Fruit fly (Drosophila melanogaster) whole organism, prepupa: Measurements from ENCODE around the gene Alg12.

Source experiments
- CG10631 ChIP-seq: fragments of 200-800 bp; sonication (Bioruptor generic); optimal IDR thresholded peaks from 2 replicates; lab custom pipeline; 2016; ENCODE audit warnings: missing biosample characterization, missing genetic modification characterization
- CG10669 ChIP-seq: fragments of 200-800 bp; sonication (Bioruptor generic); optimal IDR thresholded peaks from 3 replicates; lab custom pipeline; 2018; ENCODE audit warnings: missing biosample characterization, mild to moderate bottlenecking, missing genetic modification characterization, moderate library complexity
- CG11762 ChIP-seq: fragments of 200-800 bp; sonication (Bioruptor generic); optimal IDR thresholded peaks from 3 replicates; lab custom pipeline; 2016; ENCODE audit warnings: missing biosample characterization, missing genetic modification characterization; ENCODE audit not compliant: insufficient read depth
- CG11902 ChIP-seq: fragments of 200-800 bp; sonication (Bioruptor generic); optimal IDR thresholded peaks from 3 replicates; lab custom pipeline; 2016; ENCODE audit warnings: missing biosample characterization, missing genetic modification characterization
- CG15336 ChIP-seq: fragments of 200-800 bp; sonication (Bioruptor generic); IDR thresholded peaks from 2 replicates; pipeline ENCODE4 v1.3.6; 2022; ENCODE audit warnings: missing biosample characterization, missing genetic modification characterization
- CG1621 ChIP-seq: fragments of 200-800 bp; sonication (Bioruptor generic); optimal IDR thresholded peaks from 3 replicates; lab custom pipeline; 2018; ENCODE audit warnings: missing biosample characterization, mild to moderate bottlenecking, missing genetic modification characterization
- CG16779 ChIP-seq: fragments of 200-800 bp; sonication (Bioruptor generic); optimal IDR thresholded peaks from 3 replicates; lab custom pipeline; 2017; ENCODE audit warnings: missing biosample characterization, mild to moderate bottlenecking, missing genetic modification characterization
- CG3032 ChIP-seq: fragments of 200-800 bp; optimal IDR thresholded peaks from 2 replicates; lab custom pipeline; 2019; ENCODE audit warnings: missing biosample characterization, mild to moderate bottlenecking, missing genetic modification characterization, moderate library complexity
- CG31627 ChIP-seq: fragments of 200-800 bp; sonication (Bioruptor generic); optimal IDR thresholded peaks from 3 replicates; lab custom pipeline; 2016; ENCODE audit warnings: missing biosample characterization, missing genetic modification characterization
- CG32006 ChIP-seq: fragments of 200-800 bp; sonication (Bioruptor generic); optimal IDR thresholded peaks from 3 replicates; lab custom pipeline; 2017; ENCODE audit warnings: missing biosample characterization, mild to moderate bottlenecking, missing genetic modification characterization
- CG34406 ChIP-seq: fragments of 200-800 bp; sonication (Bioruptor generic); optimal IDR thresholded peaks from 3 replicates; lab custom pipeline; 2016; ENCODE audit warnings: missing biosample characterization, missing genetic modification characterization
- CG3919 ChIP-seq: fragments of 200-800 bp; sonication (Bioruptor generic); optimal IDR thresholded peaks from 3 replicates; lab custom pipeline; 2016; ENCODE audit warnings: missing biosample characterization, missing genetic modification characterization
- CG4318 ChIP-seq: fragments of 200-800 bp; sonication (Bioruptor generic); optimal IDR thresholded peaks from 3 replicates; lab custom pipeline; 2017; ENCODE audit warnings: missing biosample characterization, mild to moderate bottlenecking, missing genetic modification characterization
- CG6163 ChIP-seq: fragments of 200-800 bp; sonication (Bioruptor generic); IDR thresholded peaks from 3 replicates; pipeline ENCODE4 v1.3.6; 2022; ENCODE audit warnings: missing biosample characterization, missing genetic modification characterization
- CG6276 ChIP-seq: fragments of 200-800 bp; sonication (Bioruptor generic); optimal IDR thresholded peaks from 2 replicates; lab custom pipeline; 2017; ENCODE audit warnings: missing biosample characterization, mild to moderate bottlenecking, missing genetic modification characterization
- CG6792 ChIP-seq: fragments of 200-800 bp; sonication (Bioruptor generic); optimal IDR thresholded peaks from 3 replicates; lab custom pipeline; 2016; ENCODE audit warnings: missing biosample characterization, missing genetic modification characterization
- CG6808 ChIP-seq: fragments of 200-800 bp; sonication (Bioruptor generic); optimal IDR thresholded peaks from 3 replicates; lab custom pipeline; 2017; ENCODE audit warnings: missing biosample characterization, missing genetic modification characterization, mild to moderate bottlenecking, moderate library complexity, missing genetic modification reagents
- CG7368 ChIP-seq: fragments of 200-800 bp; sonication (Bioruptor generic); optimal IDR thresholded peaks from 3 replicates; lab custom pipeline; 2016; ENCODE audit warnings: missing biosample characterization, missing genetic modification characterization
- CG8319 ChIP-seq: fragments of 200-800 bp; sonication (Bioruptor generic); optimal IDR thresholded peaks from 3 replicates; lab custom pipeline; 2016; ENCODE audit warnings: missing biosample characterization, missing genetic modification characterization
- CG9139 ChIP-seq: fragments of 200-800 bp; sonication (Bioruptor generic); optimal IDR thresholded peaks from 3 replicates; lab custom pipeline; 2017; ENCODE audit warnings: missing biosample characterization, mild to moderate bottlenecking, missing genetic modification characterization
- Eip75B ChIP-seq: fragments of 200-800 bp; sonication (Bioruptor generic); optimal IDR thresholded peaks from 3 replicates; lab custom pipeline; 2016; ENCODE audit warnings: missing biosample characterization, missing genetic modification characterization
- Eip78C ChIP-seq: fragments of 200-800 bp; sonication (Bioruptor generic); peaks from one replicate; lab custom pipeline; 2016; ENCODE audit warnings: missing biosample characterization, missing genetic modification characterization
- Eip93F ChIP-seq: fragments of 200-800 bp; sonication (Bioruptor generic); optimal IDR thresholded peaks from 2 replicates; lab custom pipeline; 2016; ENCODE audit warnings: missing biosample characterization, mild to moderate bottlenecking, missing genetic modification characterization
- Ets21C ChIP-seq: fragments of 200-800 bp; sonication (Bioruptor generic); optimal IDR thresholded peaks from 3 replicates; lab custom pipeline; 2016; ENCODE audit warnings: missing biosample characterization, missing genetic modification characterization
- Ets96B ChIP-seq: fragments of 200-800 bp; optimal IDR thresholded peaks from 2 replicates; lab custom pipeline; 2019; ENCODE audit warnings: missing biosample characterization, mild to moderate bottlenecking, missing genetic modification characterization, moderate library complexity
- Hr38 ChIP-seq: sonication (Bioruptor generic); optimal IDR thresholded peaks from 2 replicates; lab custom pipeline; 2016; ENCODE audit warnings: missing biosample characterization, missing genetic modification characterization
- Hr39 ChIP-seq: fragments of 200-800 bp; sonication (Bioruptor generic); optimal IDR thresholded peaks from 2 replicates; lab custom pipeline; 2016; ENCODE audit warnings: missing biosample characterization, missing genetic modification characterization
- Lpt ChIP-seq: fragments of 200-800 bp; sonication (Bioruptor generic); optimal IDR thresholded peaks from 3 replicates; lab custom pipeline; 2016; ENCODE audit warnings: missing biosample characterization, missing genetic modification characterization
- Met ChIP-seq: fragments of 200-800 bp; sonication (Bioruptor generic); optimal IDR thresholded peaks from 3 replicates; lab custom pipeline; 2016; ENCODE audit warnings: missing biosample characterization, missing genetic modification characterization
- Smox ChIP-seq: fragments of 200-800 bp; sonication (Bioruptor generic); optimal IDR thresholded peaks from 3 replicates; lab custom pipeline; 2016; ENCODE audit warnings: missing biosample characterization, missing genetic modification characterization
- Sox102F ChIP-seq: fragments of 200-800 bp; sonication (Bioruptor generic); optimal IDR thresholded peaks from 2 replicates; lab custom pipeline; 2016; ENCODE audit warnings: missing biosample characterization, mild to moderate bottlenecking, missing genetic modification characterization
- Sox15 ChIP-seq: fragments of 200-800 bp; sonication (Bioruptor generic); optimal IDR thresholded peaks from 3 replicates; lab custom pipeline; 2016; ENCODE audit warnings: missing biosample characterization, missing genetic modification characterization
- achi ChIP-seq: fragments of 200-800 bp; sonication (Bioruptor generic); optimal IDR thresholded peaks from 3 replicates; lab custom pipeline; 2016; ENCODE audit warnings: missing biosample characterization, missing genetic modification characterization
- dsx ChIP-seq: fragments of 200-800 bp; optimal IDR thresholded peaks from 3 replicates; lab custom pipeline; 2019; ENCODE audit warnings: missing biosample characterization, mild to moderate bottlenecking, missing genetic modification characterization, moderate library complexity; ENCODE audit not compliant: poor library complexity, severe bottlenecking
- eg ChIP-seq: fragments of 200-800 bp; sonication (Bioruptor generic); IDR thresholded peaks from 3 replicates; pipeline ENCODE4 v1.3.6; 2022; ENCODE audit warnings: missing biosample characterization, missing genetic modification characterization
- esn ChIP-seq: fragments of 200-800 bp; sonication (Bioruptor generic); optimal IDR thresholded peaks from 2 replicates; lab custom pipeline; 2016; ENCODE audit warnings: missing biosample characterization, mild to moderate bottlenecking, missing genetic modification characterization, moderate library complexity
- lz ChIP-seq: fragments of 200-800 bp; sonication (Bioruptor generic); optimal IDR thresholded peaks from 3 replicates; lab custom pipeline; 2016; ENCODE audit warnings: missing biosample characterization, missing genetic modification characterization
- spab ChIP-seq: fragments of 200-800 bp; sonication (Bioruptor generic); optimal IDR thresholded peaks from 2 replicates; lab custom pipeline; 2017; ENCODE audit warnings: missing biosample characterization, mild to moderate bottlenecking, missing genetic modification characterization, missing genetic modification reagents
- ss ChIP-seq, 2 experiments: fragments of 200-800 bp; sonication (Bioruptor generic); optimal IDR thresholded peaks; 2 replicates in 1 of 2; 3 replicates in 1 of 2; lab custom pipeline; 2017 to 2018; ENCODE audit warnings: mild to moderate bottlenecking in 2 of 2, missing biosample characterization in 2 of 2, missing genetic modification characterization in 2 of 2, moderate library complexity in 1 of 2
- svp ChIP-seq: fragments of 200-800 bp; sonication (Bioruptor generic); peaks from one replicate; lab custom pipeline; 2016; ENCODE audit warnings: missing biosample characterization, missing genetic modification characterization
- topi ChIP-seq: fragments of 200-800 bp; sonication (Bioruptor generic); optimal IDR thresholded peaks from 3 replicates; lab custom pipeline; 2016; ENCODE audit warnings: missing biosample characterization, missing genetic modification characterization
- vri ChIP-seq: fragments of 200-800 bp; sonication (Bioruptor generic); optimal IDR thresholded peaks from 3 replicates; lab custom pipeline; 2016; ENCODE audit warnings: missing biosample characterization, mild to moderate bottlenecking, missing genetic modification characterization

Gene Alg12

DNA sequence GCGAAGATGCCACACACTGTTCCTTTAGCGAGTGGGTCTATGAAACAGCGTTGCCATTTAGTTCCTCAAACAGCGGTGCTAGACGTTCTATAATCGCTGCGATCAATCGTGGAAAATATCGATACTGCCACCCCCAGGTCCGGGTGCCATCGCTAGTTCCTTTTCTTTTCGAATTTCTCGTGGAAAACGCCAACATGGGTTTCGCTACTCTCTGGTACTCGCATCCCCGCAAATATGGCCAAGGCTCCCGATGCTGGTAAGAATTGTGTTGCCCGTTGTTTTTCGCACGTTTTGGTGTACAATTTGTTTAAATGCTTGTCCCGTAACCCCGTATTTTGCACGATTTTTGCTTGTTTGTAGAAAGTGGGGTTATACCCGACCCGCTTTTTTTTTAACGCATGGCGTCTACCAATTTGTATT lies 21.7 kb downstream of the Alg12 start, which contains the start of gene RpS29 (continued):
- TF ChIP-seq CG6276 (GFP tag; lab: Kevin White, UChicago): no peak
- peak; percentile 29 for TF ChIP-seq achi
- peak; percentile 67 for TF ChIP-seq svp (GFP tag; lab: Kevin White, UChicago)
- TF ChIP-seq CG1621 (tag; lab: Kevin White, UChicago): peak; percentile 72
- peak; percentile 5 for TF ChIP-seq dsx (GFP tag; lab: Kevin White, UChicago)
- TF ChIP-seq Hr38 (GFP tag; lab: Kevin White, UChicago): peak; percentile 4
- no peak for TF ChIP-seq CG11762 (GFP tag; lab: Kevin White, UChicago)
- peak; percentile 38 for TF ChIP-seq CG6792
- peak; percentile 38 to 71 for TF ChIP-seq ss (GFP tag; optimal IDR thresholded peaks at IDR 0.05; lab: Kevin White, UChicago)
- no peak for TF ChIP-seq Smox
- TF ChIP-seq CG7368 (GFP tag; lab: Kevin White, UChicago): peak; percentile 49
- no peak for TF ChIP-seq CG8319 (GFP tag; lab: Kevin White, UChicago)
- no peak for TF ChIP-seq Met (GFP tag; lab: Kevin White, UChicago)
- TF ChIP-seq CG11902 (GFP tag; lab: Kevin White, UChicago): peak; percentile 26
- TF ChIP-seq CG6808: peak; percentile 42
- peak; percentile 65 for TF ChIP-seq Hr39 (GFP tag; lab: Kevin White, UChicago)
- TF ChIP-seq lz (GFP tag; lab: Kevin White, UChicago): peak; percentile 70

dm6 chr3R:9779764-9780163 lies 23.5 kb downstream of the Alg12 start, which contains the start of gene CG12947:
Gene CG12947, plus strand, starts transcription at chr3R:9780064.
- TF ChIP-seq spab (GFP tag; lab: Kevin White, UChicago) (no peak), CG1621 (tag; lab: Kevin White, UChicago) (peak; percentile 1), Eip78C (GFP tag; lab: Kevin White, UChicago) (peak; percentile 65), Sox15 (GFP tag; lab: Kevin White, UChicago) (no peak), CG15336 (peak; percentile 27; the same call in 1 of the 2 replicates), CG3032 (tag; lab: Kevin White, UChicago) (no peak), CG6276 (GFP tag; lab: Kevin White, UChicago) (peak; percentile 12), eg (0 out of 3 replicates have a peak, but pooled peaks have one; percentile 22)

- no peak for TF ChIP-seq CG11762 (GFP tag; lab: Kevin White, UChicago)
- TF ChIP-seq CG31627 (GFP tag; lab: Kevin White, UChicago): no peak
- no peak for TF ChIP-seq spab (GFP tag; lab: Kevin White, UChicago)
- TF ChIP-seq ss (GFP tag; optimal IDR thresholded peaks at IDR 0.05; lab: Kevin White, UChicago): no peak
- TF ChIP-seq CG34406 (GFP tag; lab: Kevin White, UChicago): no peak
- TF ChIP-seq CG1621 (tag; lab: Kevin White, UChicago): no peak
- TF ChIP-seq CG32006 (GFP tag; lab: Kevin White, UChicago): peak; percentile 41
- no peak for TF ChIP-seq CG6808
- TF ChIP-seq lz (GFP tag; lab: Kevin White, UChicago): no peak
- no peak for TF ChIP-seq CG3032 (tag; lab: Kevin White, UChicago)
- TF ChIP-seq Sox102F: no peak
- TF ChIP-seq dsx (GFP tag; lab: Kevin White, UChicago): no peak
- TF ChIP-seq CG10669: no peak
- no peak for TF ChIP-seq Hr39 (GFP tag; lab: Kevin White, UChicago)
- peak; percentile 78 for TF ChIP-seq svp (GFP tag; lab: Kevin White, UChicago)
- TF ChIP-seq Sox15 (GFP tag; lab: Kevin White, UChicago): no peak
- no peak for TF ChIP-seq CG3919 (GFP tag; lab: Kevin White, UChicago)
- TF ChIP-seq Hr38 (GFP tag; lab: Kevin White, UChicago): no peak
- peak; percentile 42 for TF ChIP-seq CG15336
- peak; percentile 9 for TF ChIP-seq Ets96B (tag; lab: Kevin White, UChicago)
- peak; percentile 7 for TF ChIP-seq esn
- TF ChIP-seq Eip93F (GFP tag; lab: Kevin White, UChicago): no peak
- no peak for TF ChIP-seq topi (GFP tag; lab: Kevin White, UChicago)
- TF ChIP-seq vri: peak; percentile 23
- TF ChIP-seq Eip78C (GFP tag; lab: Kevin White, UChicago): peak; percentile 55
- TF ChIP-seq CG16779 (tag; lab: Kevin White, UChicago): no peak
- no peak for TF ChIP-seq CG6792
- no peak for TF ChIP-seq CG9139 (GFP tag; lab: Kevin White, UChicago)
- TF ChIP-seq CG7368 (GFP tag; lab: Kevin White, UChicago): no peak
- TF ChIP-seq CG6163 (GFP tag; lab: Robert Waterston, UW): no peak
- TF ChIP-seq Lpt (GFP tag; lab: Kevin White, UChicago): no peak
- no peak for TF ChIP-seq CG4318 (GFP tag; lab: Kevin White, UChicago)
- no peak for TF ChIP-seq Eip75B (GFP tag; lab: Kevin White, UChicago)
- TF ChIP-seq CG8319 (GFP tag; lab: Kevin White, UChicago): no peak
- TF ChIP-seq CG6276 (GFP tag; lab: Kevin White, UChicago): no peak
- TF ChIP-seq CG11902 (GFP tag; lab: Kevin White, UChicago): no peak
- peak; percentile 32 for TF ChIP-seq CG10631 (GFP tag; lab: Kevin White, UChicago)
- TF ChIP-seq Ets21C (GFP tag; lab: Kevin White, UChicago): no peak
- no peak for TF ChIP-seq Met (GFP tag; lab: Kevin White, UChicago)
Measured at dm6 chr3R:9783240-9783917, 27.1 kb downstream of the Alg12 start.
